Fruit fly (Drosophila melanogaster): ENCODE measurements around the gene ea.

The ea gene

DNA sequence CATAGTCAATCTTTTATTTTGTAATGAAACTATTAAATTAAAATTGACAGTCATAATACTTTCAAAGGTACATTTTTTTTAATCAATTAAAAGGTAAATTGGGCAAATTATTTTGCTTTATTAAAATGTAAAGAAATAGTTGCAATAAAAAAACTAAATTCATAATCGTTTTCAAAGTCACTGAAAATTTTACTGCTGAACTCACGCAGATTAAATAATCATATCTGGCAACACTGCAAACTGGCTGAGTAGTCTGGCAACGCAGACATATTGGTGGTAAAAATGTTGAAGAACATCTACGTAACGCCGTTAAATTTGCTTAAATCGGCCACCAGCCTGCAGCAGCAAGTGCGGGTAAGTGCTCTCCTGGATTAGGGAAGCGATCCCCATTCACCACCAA, 1.9 kb downstream of the ea start, which contains the start of gene mRpL9:
Gene mRpL9, plus strand, starts transcription at position 267 of the 400 bp plus-strand sequence.
- TF ChIP-seq CG15710 (tag; optimal IDR thresholded peaks at IDR 0.05) (peak; percentile 5), CG32121 (GFP tag; IDR thresholded peaks at IDR 0.05) (no peak)

dm6 chr3R:15332994-15333393, 4.5 kb downstream of the ea start, which contains the start of the genes Fkbp39 and Cyfip:
TSS of gene Fkbp39 (minus strand) at chr3R:15333133.
TSS of gene Cyfip (plus strand) at chr3R:15333266.
- TF ChIP-seq CG34367 (tag; optimal IDR thresholded peaks at IDR 0.05) (no peak), Pif1B (GFP tag; optimal IDR thresholded peaks at IDR 0.05) (no peak), CG4496 (GFP tag; IDR thresholded peaks at IDR 0.05) (peak; percentile 11; the same call in 1 of the 3 replicates), CG8301 (tag; optimal IDR thresholded peaks at IDR 0.05) (no peak), rn (GFP tag; IDR thresholded peaks at IDR 0.05) (no peak), Snoo (tag; optimal IDR thresholded peaks at IDR 0.05) (no peak), CG17806 (tag; optimal IDR thresholded peaks at IDR 0.05) (no peak)

DNA sequence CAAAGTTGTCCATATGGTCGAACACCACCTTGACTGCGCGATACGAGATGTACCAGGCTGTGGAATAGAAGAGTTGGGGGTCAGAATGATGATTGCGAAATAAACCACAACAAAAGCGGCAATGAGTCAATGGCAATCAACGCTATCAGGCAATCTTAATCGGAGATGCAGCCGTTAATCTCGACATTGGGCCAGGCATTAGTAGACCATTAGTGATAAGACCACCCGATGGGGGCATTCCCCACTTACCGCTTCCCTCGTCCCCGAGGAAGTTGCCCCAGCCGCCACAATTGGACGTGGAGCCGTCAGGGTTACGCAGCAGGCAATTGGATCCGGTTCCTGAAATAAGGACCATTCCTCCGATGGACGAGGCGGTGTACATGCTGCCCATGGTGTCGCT, 10.6 kb downstream of the ea start:
- TF ChIP-seq CG34367 (tag; optimal IDR thresholded peaks at IDR 0.05) (no peak), CG15710 (tag; optimal IDR thresholded peaks at IDR 0.05) (no peak), Pif1A (GFP tag; optimal IDR thresholded peaks at IDR 0.05) (no peak), CG8159 (tag; optimal IDR thresholded peaks at IDR 0.05) (no peak), CG12605 (GFP tag; IDR thresholded peaks at IDR 0.05) (no peak), CG14655 (GFP tag; optimal IDR thresholded peaks at IDR 0.05) (no peak), CG13204 (GFP tag; optimal IDR thresholded peaks at IDR 0.05) (no peak), Pif1B (GFP tag; optimal IDR thresholded peaks at IDR 0.05) (no peak), D1 (tag; optimal IDR thresholded peaks at IDR 0.05) (no peak), Ets98B (GFP tag; IDR thresholded peaks at IDR 0.05) (no peak), CG9948 (tag; optimal IDR thresholded peaks at IDR 0.05) (no peak), CG8301 (tag; optimal IDR thresholded peaks at IDR 0.05) (no peak)

DNA sequence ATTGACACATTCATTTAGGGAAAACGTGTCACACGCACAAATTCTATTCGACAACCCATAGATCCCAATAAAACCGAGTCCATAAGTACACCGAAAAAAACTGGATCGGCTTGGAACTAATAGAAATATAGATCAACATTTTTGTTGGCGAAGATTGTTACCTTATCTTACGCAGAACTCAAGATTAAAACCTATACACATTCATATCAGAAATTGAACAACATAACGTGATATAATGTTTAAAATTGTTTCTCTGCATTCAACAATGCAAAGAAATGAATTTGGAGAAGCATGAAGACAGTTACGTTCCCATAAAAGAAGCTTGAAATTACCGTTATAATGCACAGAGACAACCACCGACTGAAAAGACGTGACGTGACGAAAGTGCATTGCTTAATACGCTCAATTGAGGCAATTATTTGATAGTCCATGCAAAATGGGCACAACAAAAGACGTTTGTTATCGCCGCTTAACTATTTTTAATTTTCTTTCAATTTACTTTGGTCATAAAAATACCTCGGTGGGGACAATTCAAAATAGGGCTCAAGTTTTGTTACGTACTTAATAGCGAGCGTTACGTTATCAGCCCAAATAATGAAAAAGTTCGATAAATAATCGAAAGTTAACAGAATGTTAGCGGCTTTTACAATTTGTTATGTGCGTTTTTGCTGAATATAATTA, 11.7 kb downstream of the ea start, which contains the start of gene SerRS-m:
Gene SerRS-m, plus strand, starts transcription at position 616 of the 681 bp plus-strand sequence.
- TF ChIP-seq CG4496 (GFP tag; IDR thresholded peaks at IDR 0.05) (no peak), Pif1A (GFP tag; optimal IDR thresholded peaks at IDR 0.05) (no peak), EcR (GFP tag; optimal IDR thresholded peaks at IDR 0.05) (no peak), CG13204 (GFP tag; optimal IDR thresholded peaks at IDR 0.05) (no peak), Ets98B (GFP tag; IDR thresholded peaks at IDR 0.05) (no peak), CG8159 (tag; optimal IDR thresholded peaks at IDR 0.05) (no peak), CG34367 (tag; optimal IDR thresholded peaks at IDR 0.05) (no peak), CG10348 (GFP tag; IDR thresholded peaks at IDR 0.05) (no peak), Snoo (tag; optimal IDR thresholded peaks at IDR 0.05) (no peak)

dm6 chr3R:15342432-15342925, 13.9 kb downstream of the ea start:
- TF ChIP-seq CG14655 (GFP tag; optimal IDR thresholded peaks at IDR 0.05), result no peak
- TF ChIP-seq CG15710 (tag; optimal IDR thresholded peaks at IDR 0.05), result no peak
- TF ChIP-seq EcR (GFP tag; optimal IDR thresholded peaks at IDR 0.05), result no peak
- no peak for TF ChIP-seq rn (GFP tag; IDR thresholded peaks at IDR 0.05)
- no peak for TF ChIP-seq CG17806 (tag; optimal IDR thresholded peaks at IDR 0.05)
- TF ChIP-seq CG13204 (GFP tag; optimal IDR thresholded peaks at IDR 0.05), result no peak
- TF ChIP-seq fd96Ca (GFP tag; IDR thresholded peaks at IDR 0.05), result peak; percentile 55; the same call in 1 of the 3 replicates
- no peak for TF ChIP-seq CG8159 (tag; optimal IDR thresholded peaks at IDR 0.05)
- TF ChIP-seq Pif1B (GFP tag; optimal IDR thresholded peaks at IDR 0.05), result no peak
- peak; percentile 51; the same call in 1 of the 2 replicates for TF ChIP-seq Ets98B (GFP tag; IDR thresholded peaks at IDR 0.05)
- no peak for TF ChIP-seq CG8301 (tag; optimal IDR thresholded peaks at IDR 0.05)
- no peak for TF ChIP-seq CG10348 (GFP tag; IDR thresholded peaks at IDR 0.05)
- TF ChIP-seq D1 (tag; optimal IDR thresholded peaks at IDR 0.05), result no peak
- TF ChIP-seq CG32121 (GFP tag; IDR thresholded peaks at IDR 0.05), result peak; percentile 57; the same call in 1 of the 2 replicates
- no peak for TF ChIP-seq Snoo (tag; optimal IDR thresholded peaks at IDR 0.05)
- no peak for TF ChIP-seq CG34367 (tag; optimal IDR thresholded peaks at IDR 0.05)
- peak; percentile 61; the same call in 2 of the 3 replicates for TF ChIP-seq CG4496 (GFP tag; IDR thresholded peaks at IDR 0.05)
- no peak for TF ChIP-seq CG12605 (GFP tag; IDR thresholded peaks at IDR 0.05)
- no peak for TF ChIP-seq CG9948 (tag; optimal IDR thresholded peaks at IDR 0.05)
- TF ChIP-seq Pif1A (GFP tag; optimal IDR thresholded peaks at IDR 0.05), result no peak

dm6 chr3R:15342926-15343685, 14.6 kb downstream of the ea start, which contains the start of gene Nagk:
TSS of gene Nagk (minus strand) at chr3R:15343256.
- TF ChIP-seq EcR (GFP tag; optimal IDR thresholded peaks at IDR 0.05), result peak; percentile 44
- 0 out of 2 replicates have a peak, but pooled peaks have one; percentile 6 for TF ChIP-seq CG12605 (GFP tag; IDR thresholded peaks at IDR 0.05)
- peak; percentile 34; the same call in 1 of the 3 replicates for TF ChIP-seq CG4496 (GFP tag; IDR thresholded peaks at IDR 0.05)
- no peak for TF ChIP-seq CG14655 (GFP tag; optimal IDR thresholded peaks at IDR 0.05)
- no peak for TF ChIP-seq CG10348 (GFP tag; IDR thresholded peaks at IDR 0.05)
- TF ChIP-seq Pif1B (GFP tag; optimal IDR thresholded peaks at IDR 0.05), result no peak
- peak; percentile 15 for TF ChIP-seq CG15710 (tag; optimal IDR thresholded peaks at IDR 0.05)
- peak; percentile 17 for TF ChIP-seq CG9948 (tag; optimal IDR thresholded peaks at IDR 0.05)
- TF ChIP-seq Pif1A (GFP tag; optimal IDR thresholded peaks at IDR 0.05), result no peak
- TF ChIP-seq Snoo (tag; optimal IDR thresholded peaks at IDR 0.05), result peak; percentile 64
- TF ChIP-seq rn (GFP tag; IDR thresholded peaks at IDR 0.05), result no peak
- TF ChIP-seq gl (tag; optimal IDR thresholded peaks at IDR 0.05), result no peak
- peak; percentile 35 for TF ChIP-seq CG34367 (tag; optimal IDR thresholded peaks at IDR 0.05)
- TF ChIP-seq D1 (tag; optimal IDR thresholded peaks at IDR 0.05), result no peak
- no peak for TF ChIP-seq CG8159 (tag; optimal IDR thresholded peaks at IDR 0.05)
- TF ChIP-seq Ets98B (GFP tag; IDR thresholded peaks at IDR 0.05), result peak; percentile 16
- peak; percentile 21 for TF ChIP-seq CG17806 (tag; optimal IDR thresholded peaks at IDR 0.05)
- TF ChIP-seq CG13204 (GFP tag; optimal IDR thresholded peaks at IDR 0.05), result no peak
- TF ChIP-seq CG32121 (GFP tag; IDR thresholded peaks at IDR 0.05), result no peak
- no peak for TF ChIP-seq fd96Ca (GFP tag; IDR thresholded peaks at IDR 0.05)
- TF ChIP-seq CG8301 (tag; optimal IDR thresholded peaks at IDR 0.05), result peak; percentile 43

All from whole organism, pupa.